Fruit fly (Drosophila melanogaster): Measurements from ENCODE around the gene Acbp6.

DNA sequence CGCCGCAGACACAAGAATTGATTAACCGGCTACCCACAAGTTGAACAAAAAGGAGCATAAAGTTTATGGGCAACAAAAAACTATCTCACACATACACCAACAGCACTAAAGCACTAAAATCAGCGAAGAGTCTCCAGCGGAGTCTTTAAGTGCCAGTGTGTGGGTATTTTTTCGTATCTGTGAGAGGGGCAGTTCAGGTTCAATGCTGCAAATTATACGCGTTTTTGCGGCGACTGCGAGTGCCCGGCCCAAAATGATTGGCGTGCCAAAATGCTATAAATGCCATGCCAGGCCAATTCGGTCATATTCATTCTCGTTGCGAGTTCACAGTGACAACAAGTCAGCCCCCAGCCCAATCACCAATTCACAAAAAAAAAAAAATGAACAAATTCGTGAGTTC, 35.8 kb upstream of the Acbp6 start, which contains the start of gene Cpr65Ec:
- TF ChIP-seq CG12768 (GFP tag; optimal IDR thresholded peaks at IDR 0.05) = no peak
- TF ChIP-seq CG33017 (tag; optimal IDR thresholded peaks at IDR 0.05) = no peak
- no peak for TF ChIP-seq CG11617 (GFP tag; optimal IDR thresholded peaks at IDR 0.05)
- no peak for TF ChIP-seq Clk (GFP tag; optimal IDR thresholded peaks at IDR 0.05)
- TF ChIP-seq cic (GFP tag; optimal IDR thresholded peaks at IDR 0.05) = no peak
- no peak for TF ChIP-seq Hr96 (GFP tag; optimal IDR thresholded peaks at IDR 0.05)
